Fruit fly (Drosophila melanogaster) whole organism, prepupa: ENCODE results near the gene Nhe3.

Source experiments
- CG6854 ChIP-seq: fragments of 200-800 bp; sonication (Bioruptor generic); optimal IDR thresholded peaks from 2 replicates; lab custom pipeline; 2017; ENCODE audit warnings: missing biosample characterization, mild to moderate bottlenecking, missing genetic modification characterization
- CG9139 ChIP-seq: fragments of 200-800 bp; sonication (Bioruptor generic); optimal IDR thresholded peaks from 3 replicates; lab custom pipeline; 2017; ENCODE audit warnings: missing biosample characterization, mild to moderate bottlenecking, missing genetic modification characterization
- Ets21C ChIP-seq: fragments of 200-800 bp; sonication (Bioruptor generic); optimal IDR thresholded peaks from 3 replicates; lab custom pipeline; 2016; ENCODE audit warnings: missing biosample characterization, missing genetic modification characterization
- Sox102F ChIP-seq: fragments of 200-800 bp; sonication (Bioruptor generic); optimal IDR thresholded peaks from 2 replicates; lab custom pipeline; 2016; ENCODE audit warnings: missing biosample characterization, mild to moderate bottlenecking, missing genetic modification characterization
- acj6 ChIP-seq: fragments of 200-800 bp; sonication (Bioruptor generic); optimal IDR thresholded peaks from 3 replicates; lab custom pipeline; 2016; ENCODE audit warnings: missing biosample characterization, missing genetic modification characterization
- dac ChIP-seq: fragments of 200-800 bp; sonication (Bioruptor generic); optimal IDR thresholded peaks from 2 replicates; lab custom pipeline; 2017; ENCODE audit warnings: missing biosample characterization, mild to moderate bottlenecking, missing genetic modification characterization

dm6 chr2L:6716921-6717320 is 32.8 kb upstream of the Nhe3 start:
- no peak for TF ChIP-seq Ets21C (GFP tag; lab: Kevin White, UChicago)
- TF ChIP-seq CG9139 (GFP tag; lab: Kevin White, UChicago), result no peak
- TF ChIP-seq Sox102F (GFP tag; lab: Kevin White, UChicago), result no peak
- no peak for TF ChIP-seq acj6 (GFP tag; lab: Kevin White, UChicago)
- no peak for TF ChIP-seq dac (GFP tag; lab: Kevin White, UChicago)
- TF ChIP-seq CG6854, result no peak
